Fruit fly (Drosophila melanogaster) whole organism: ENCODE data around the gene Kdm5.

Experiments
- CG8478 ChIP-seq: fragments of >200 bp; optimal IDR thresholded peaks from 2 replicates; lab custom pipeline; 2018; ENCODE audit warnings: inconsistent platforms
- Dll ChIP-seq: fragments of >200 bp; optimal IDR thresholded peaks from 2 replicates; lab custom pipeline; 2017
- pan ChIP-seq: fragments of >200 bp; optimal IDR thresholded peaks from 2 replicates; lab custom pipeline; 2017
- psq ChIP-seq: fragments of >200 bp; optimal IDR thresholded peaks from 2 replicates; lab custom pipeline; 2017
- usp ChIP-seq: fragments of >200 bp; optimal IDR thresholded peaks from 2 replicates; lab custom pipeline; 2017; ENCODE audit warnings: missing biosample characterization, missing genetic modification characterization, mixed read lengths

dm6 chr2L:6036710-6037109, 37.4 kb upstream of the Kdm5 start, which contains the start of gene mtm:
- no peak for TF ChIP-seq pan (lab: Kevin White, UChicago)
- TF ChIP-seq psq (lab: Kevin White, UChicago), result no peak
- no peak for TF ChIP-seq CG8478 (lab: Kevin White, UChicago)
- TF ChIP-seq Dll (lab: Kevin White, UChicago), result no peak
- TF ChIP-seq usp, result no peak
